Worm (Caenorhabditis elegans) whole organism, L4/young adult: Measurements from ENCODE around the gene swd-2.2.

Experiments
- W03F9.2 ChIP-seq: fragments of 150-350 bp; optimal IDR thresholded peaks from 2 replicates; lab custom pipeline; 2014; ENCODE audit warnings: missing biosample characterization, missing genetic modification characterization
- dao-5 ChIP-seq: sonication (generic microtip); optimal IDR thresholded peaks from 2 replicates; lab custom pipeline; 2016; ENCODE audit warnings: missing genotype, missing genetic modification characterization, moderate library complexity, missing compliant biosample characterization
- him-1 ChIP-seq: sonication (generic microtip); optimal IDR thresholded peaks from 2 replicates; lab custom pipeline; 2016; ENCODE audit warnings: missing genotype, missing genetic modification reagents, missing genetic modification characterization, missing compliant biosample characterization

swd-2.2 gene

ce11 chrIV:7774206-7774605 is at the start of gene swd-2.2, which contains the start of gene hcf-1:
swd-2.2 (plus strand) TSS chrIV:7774411.
hcf-1 (minus strand) TSS chrIV:7774275.
- TF ChIP-seq him-1 (tag; lab: Kevin White, UChicago), result no peak
- TF ChIP-seq dao-5, result no peak
- TF ChIP-seq W03F9.2, result peak; percentile 46

DNA sequence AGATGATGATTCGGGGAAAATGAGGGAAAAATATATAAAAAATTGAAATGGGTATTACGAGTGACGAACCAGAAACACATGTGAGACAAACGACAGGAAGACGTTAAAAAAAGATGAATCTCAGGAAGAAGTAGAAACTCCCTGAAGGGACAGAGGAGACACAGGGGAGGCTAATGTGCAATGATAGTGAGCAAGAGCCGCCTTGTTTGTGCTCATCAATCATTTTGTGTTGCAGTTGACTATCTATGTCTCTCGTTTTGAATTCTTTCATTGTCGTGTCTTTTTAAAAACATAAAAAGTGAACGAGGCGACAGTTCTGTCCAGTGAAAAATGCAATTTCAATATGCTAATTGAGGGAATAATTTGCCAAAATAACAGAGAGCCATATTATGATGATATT is 49.3 kb upstream of the swd-2.2 start:
- TF ChIP-seq W03F9.2, result no peak

DNA sequence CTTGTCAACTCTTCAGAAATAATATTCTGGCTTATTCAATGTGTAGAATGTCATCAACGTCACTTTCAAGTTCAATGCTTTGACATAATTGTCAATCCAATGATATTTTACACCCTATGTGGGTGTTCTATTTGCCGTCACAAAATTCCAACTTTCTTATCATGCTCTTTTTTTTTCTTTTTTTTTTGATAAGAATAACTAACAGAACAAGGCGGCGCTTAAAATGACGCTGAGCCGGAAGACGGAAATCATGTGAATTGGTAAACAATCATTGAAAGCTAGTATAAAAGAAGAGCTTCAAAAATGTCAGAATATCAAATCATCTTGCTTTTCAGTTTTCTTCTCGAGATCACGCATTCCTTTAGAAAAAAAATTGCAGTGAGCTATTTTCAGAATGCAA is 47.9 kb upstream of the swd-2.2 start, which contains the start of gene C50F7.5:
Gene C50F7.5 (plus strand): TSS at position 395 of the 400 bp plus-strand sequence.
- TF ChIP-seq W03F9.2, result no peak
- TF ChIP-seq dao-5, result no peak
- TF ChIP-seq him-1 (tag; lab: Kevin White, UChicago), result no peak

ce11 chrIV:7727258-7727657 is 47.0 kb upstream of the swd-2.2 start:
- TF ChIP-seq W03F9.2, result no peak
- no peak for TF ChIP-seq dao-5
- TF ChIP-seq him-1 (tag; lab: Kevin White, UChicago), result no peak

DNA sequence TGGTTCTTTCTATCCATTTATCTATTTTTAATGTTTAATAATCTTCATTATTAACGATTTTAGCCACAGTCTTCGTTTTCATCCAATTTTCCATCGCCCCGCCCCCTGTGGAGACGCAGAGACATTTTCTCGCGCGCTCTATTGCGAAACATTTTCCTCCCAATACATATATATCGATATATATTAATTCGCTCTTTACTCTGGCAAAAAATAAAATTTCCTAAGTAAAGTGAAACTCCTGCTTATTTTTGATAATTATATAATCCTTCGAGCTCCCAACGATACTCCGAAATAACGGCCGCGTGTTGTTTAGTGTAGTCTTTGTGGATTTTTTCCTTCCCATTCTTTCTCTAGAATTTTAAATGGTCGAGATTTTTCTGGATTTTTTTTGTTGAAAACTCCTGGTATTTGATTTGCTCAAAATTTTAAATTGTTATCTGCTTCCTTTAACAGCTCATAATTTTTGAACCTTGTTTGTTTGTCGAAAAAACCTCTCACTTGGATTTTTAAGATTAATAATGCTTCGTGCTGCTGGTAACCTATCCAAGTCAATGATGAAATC is 45.7 kb upstream of the swd-2.2 start, which contains the start of gene sucg-1:
Gene sucg-1 (plus strand): TSS at position 512 of the 562 bp plus-strand sequence.
- no peak for TF ChIP-seq him-1 (tag; lab: Kevin White, UChicago)
- TF ChIP-seq dao-5, result no peak
- no peak for TF ChIP-seq W03F9.2

DNA sequence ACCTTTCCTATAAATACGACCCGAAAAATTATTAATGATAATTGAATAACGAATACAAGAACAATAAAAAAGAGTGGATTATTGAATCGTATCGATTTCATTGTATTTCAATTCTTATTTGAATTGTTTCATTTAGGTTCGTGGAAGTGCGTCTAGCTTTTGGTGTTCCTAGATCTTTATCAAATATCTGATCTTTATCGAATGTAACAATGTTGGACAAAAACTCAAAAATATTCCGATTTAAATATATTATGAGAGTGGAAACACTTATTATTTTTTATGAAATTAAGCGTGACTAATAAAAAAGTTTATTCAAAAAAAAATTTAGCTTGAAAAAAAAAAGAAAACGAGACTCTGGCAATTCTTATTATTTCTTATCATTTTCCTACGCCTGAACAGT is 42.3 kb upstream of the swd-2.2 start, which contains the start of the genes C50F7.9 and C50F7.3:
Gene C50F7.9 (minus strand): TSS at position 101 of the 400 bp plus-strand sequence.
Gene C50F7.3 (plus strand): TSS at position 370 of the 400 bp plus-strand sequence.
- TF ChIP-seq dao-5 (no peak), W03F9.2 (no peak), him-1 (tag; lab: Kevin White, UChicago) (no peak)

- TF ChIP-seq him-1 (tag; lab: Kevin White, UChicago) (no peak), dao-5 (no peak), W03F9.2 (no peak)
Measured at ce11 chrIV:7734173-7734572, 40.0 kb upstream of the swd-2.2 start.

ce11 chrIV:7734619-7735018 is 39.6 kb upstream of the swd-2.2 start, which contains the start of gene clx-1:
clx-1 (plus strand) TSS chrIV:7734648.
- TF ChIP-seq dao-5 (no peak), him-1 (tag; lab: Kevin White, UChicago) (no peak), W03F9.2 (no peak)

DNA sequence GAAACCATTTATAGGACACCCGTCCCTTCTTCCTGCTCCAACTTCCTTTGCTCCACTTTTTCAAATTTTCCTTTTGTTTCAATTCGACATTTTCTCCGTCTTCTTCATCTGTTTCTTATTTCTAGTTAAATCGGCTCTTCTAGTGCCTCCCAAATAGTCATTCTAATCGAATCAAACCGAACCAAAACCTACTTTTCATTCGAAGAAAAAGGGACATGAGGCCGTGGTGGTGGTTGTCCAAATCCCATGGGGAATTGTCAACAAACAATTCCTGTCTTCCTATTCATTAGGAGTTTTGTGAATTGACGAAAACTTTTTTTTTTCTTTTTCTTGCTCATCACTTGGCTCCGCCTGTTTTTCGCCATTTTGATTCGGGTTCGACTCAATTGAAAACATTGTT is 37.6 kb upstream of the swd-2.2 start:
- TF ChIP-seq W03F9.2, result no peak
- no peak for TF ChIP-seq him-1 (tag; lab: Kevin White, UChicago)
- TF ChIP-seq dao-5, result no peak

DNA sequence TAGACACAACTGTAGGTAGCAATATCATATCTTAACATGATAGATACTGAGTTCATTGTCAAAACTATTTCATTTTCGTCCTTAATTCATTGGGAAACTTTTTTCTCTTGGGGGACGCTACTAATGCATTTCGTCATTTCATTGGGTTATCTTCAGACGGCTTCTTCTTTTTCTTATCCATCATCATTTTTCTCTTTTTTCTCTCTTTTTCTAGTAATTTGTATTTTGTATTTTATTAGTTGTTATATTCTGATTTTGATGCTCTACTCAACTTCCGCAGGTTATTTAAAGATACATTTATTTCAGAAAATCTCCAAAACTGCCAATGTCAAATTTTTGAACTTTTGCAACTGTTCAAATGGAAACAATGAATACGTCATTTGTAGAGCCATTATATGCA is 30.7 kb upstream of the swd-2.2 start, which contains the start of gene npr-35:
Gene npr-35 (plus strand): TSS at position 301 of the 400 bp plus-strand sequence.
- TF ChIP-seq him-1 (tag; lab: Kevin White, UChicago) (no peak), W03F9.2 (no peak), dao-5 (no peak)

DNA sequence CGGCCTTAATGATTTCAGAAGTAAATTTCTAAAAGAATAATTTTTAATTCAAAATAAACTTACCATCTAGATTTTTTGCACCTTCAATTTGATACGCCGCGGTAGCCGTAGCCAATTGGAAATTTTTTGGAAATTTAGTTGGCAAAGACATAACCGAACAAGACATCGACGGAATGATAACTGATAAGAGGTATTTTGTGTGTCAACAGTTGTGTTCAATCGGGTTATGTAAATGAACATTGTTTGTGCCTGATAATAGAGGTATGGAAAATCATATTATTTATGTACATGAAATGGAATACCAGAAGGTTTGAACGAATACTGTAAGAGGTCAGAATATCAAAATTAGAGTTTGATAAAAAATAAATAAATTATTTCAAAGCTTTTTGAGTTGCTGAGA is 26.4 kb upstream of the swd-2.2 start, which contains the start of gene klo-1:
Gene klo-1 (minus strand): TSS at position 388 of the 400 bp plus-strand sequence.
- TF ChIP-seq dao-5 (no peak), him-1 (tag; lab: Kevin White, UChicago) (no peak), W03F9.2 (no peak)

DNA sequence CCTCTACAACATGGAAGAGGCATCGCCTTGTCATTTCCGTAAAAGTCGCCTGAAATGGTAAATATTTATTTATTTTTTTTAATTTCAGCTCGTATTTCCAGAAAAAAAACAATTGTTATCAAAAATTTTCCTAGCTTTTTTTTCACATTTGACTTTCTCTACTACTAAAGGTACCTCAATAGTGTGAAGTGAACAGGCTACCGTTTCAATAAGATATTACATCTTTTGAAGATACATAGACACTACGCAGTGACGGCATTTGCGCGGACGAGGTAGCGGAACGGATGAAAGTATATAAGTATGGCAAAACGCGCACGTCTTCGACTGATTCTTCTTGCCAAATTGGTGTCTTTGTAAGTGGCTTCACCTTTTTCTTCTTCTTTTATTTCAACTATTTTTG is 21.1 kb upstream of the swd-2.2 start, which contains the start of gene col-14:
Gene col-14 (plus strand): TSS at position 301 of the 400 bp plus-strand sequence.
- TF ChIP-seq him-1 (tag; lab: Kevin White, UChicago), result no peak
- TF ChIP-seq dao-5, result no peak
- no peak for TF ChIP-seq W03F9.2

ce11 chrIV:7754114-7754513 is 20.1 kb upstream of the swd-2.2 start:
- no peak for TF ChIP-seq W03F9.2
- no peak for TF ChIP-seq dao-5
- no peak for TF ChIP-seq him-1 (tag; lab: Kevin White, UChicago)

DNA sequence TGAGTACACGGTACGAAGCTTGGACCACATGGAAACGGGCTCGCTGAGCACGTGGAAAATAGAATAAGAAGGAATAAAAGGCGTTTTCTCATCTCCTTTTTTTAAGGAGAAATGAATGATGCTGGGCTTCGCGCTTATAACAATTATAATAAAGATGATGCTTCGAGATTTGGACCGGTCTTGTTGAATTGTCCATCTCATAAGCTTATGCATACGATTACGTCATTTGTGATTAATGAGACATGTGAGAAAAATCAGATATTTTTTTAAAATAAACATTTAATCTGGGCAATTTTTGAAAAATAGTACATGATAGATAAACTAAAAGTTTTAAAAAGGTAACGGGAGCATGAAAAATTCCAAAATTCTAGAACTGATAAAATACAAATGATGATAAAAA is 17.0 kb upstream of the swd-2.2 start, which contains the start of gene C46A5.4:
Gene C46A5.4 (minus strand): TSS at position 101 of the 400 bp plus-strand sequence.
- TF ChIP-seq him-1 (tag; lab: Kevin White, UChicago) (no peak), W03F9.2 (no peak), dao-5 (no peak)

ce11 chrIV:7759527-7759926 is 14.7 kb upstream of the swd-2.2 start, which contains the start of gene dsb-3:
dsb-3 (minus strand) TSS chrIV:7759627.
- no peak for TF ChIP-seq dao-5
- TF ChIP-seq him-1 (tag; lab: Kevin White, UChicago), result no peak
- no peak for TF ChIP-seq W03F9.2
